Worm (Caenorhabditis elegans): ENCODE data around the gene unc-41.

The unc-41 gene

ce11 chrV:10019934-10020333 lies 43.9 kb upstream of the unc-41 start (continued):
- TF ChIP-seq jun-1 (tag; optimal IDR thresholded peaks at IDR 0.05) (no peak), egl-13 (tag; optimal IDR thresholded peaks at IDR 0.05) (no peak), fkh-8 (tag; optimal IDR thresholded peaks at IDR 0.05) (peak; percentile 52)

DNA sequence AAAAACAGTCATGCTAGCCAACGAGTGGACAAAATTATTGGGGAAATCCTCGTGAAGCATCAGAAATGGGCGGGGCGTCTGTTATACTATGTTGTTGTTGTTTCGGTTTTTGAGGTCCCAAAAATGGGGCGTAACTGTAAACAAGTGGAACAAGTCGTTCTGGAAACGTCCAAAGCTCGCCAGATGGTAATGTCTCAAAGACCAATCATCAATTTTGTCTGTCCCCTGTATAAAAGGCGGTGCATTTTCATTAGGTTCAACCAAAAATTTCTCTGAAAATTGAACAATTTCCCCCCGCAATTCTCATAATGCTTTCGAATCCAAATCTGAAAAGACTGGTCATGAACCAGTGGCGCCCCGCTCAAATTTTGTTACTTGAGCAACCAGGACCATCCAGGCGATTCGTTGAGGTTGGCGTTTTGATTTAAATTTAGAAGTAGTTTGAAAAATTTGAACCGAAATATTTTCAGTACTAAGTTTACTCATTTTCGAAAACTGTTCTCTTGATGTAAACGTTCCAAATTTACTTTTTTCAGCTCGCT lies 43.1 kb upstream of the unc-41 start:
- TF ChIP-seq nhr-20 (tag; optimal IDR thresholded peaks at IDR 0.05) (no peak), ama-1 (optimal IDR thresholded peaks at IDR 0.05) (no peak), lsy-2 (tag; optimal IDR thresholded peaks at IDR 0.05) (no peak), hpl-2 (GFP tag; optimal IDR thresholded peaks at IDR 0.05) (no peak), jun-1 (tag; optimal IDR thresholded peaks at IDR 0.05) (no peak), C16A3.4 (tag; optimal IDR thresholded peaks at IDR 0.05) (no peak), fkh-8 (tag; optimal IDR thresholded peaks at IDR 0.05) (no peak), sox-4 (tag; optimal IDR thresholded peaks at IDR 0.05) (no peak), skn-1 (tag; optimal IDR thresholded peaks at IDR 0.05) (no peak), ztf-11 (tag; optimal IDR thresholded peaks at IDR 0.05) (no peak), ceh-82 (tag; optimal IDR thresholded peaks at IDR 0.05) (no peak), dpl-1 (GFP tag; optimal IDR thresholded peaks at IDR 0.05) (no peak), pag-3 (tag; optimal IDR thresholded peaks at IDR 0.05; ENCODE audit: borderline replicate concordance, insufficient read depth) (no peak)

DNA sequence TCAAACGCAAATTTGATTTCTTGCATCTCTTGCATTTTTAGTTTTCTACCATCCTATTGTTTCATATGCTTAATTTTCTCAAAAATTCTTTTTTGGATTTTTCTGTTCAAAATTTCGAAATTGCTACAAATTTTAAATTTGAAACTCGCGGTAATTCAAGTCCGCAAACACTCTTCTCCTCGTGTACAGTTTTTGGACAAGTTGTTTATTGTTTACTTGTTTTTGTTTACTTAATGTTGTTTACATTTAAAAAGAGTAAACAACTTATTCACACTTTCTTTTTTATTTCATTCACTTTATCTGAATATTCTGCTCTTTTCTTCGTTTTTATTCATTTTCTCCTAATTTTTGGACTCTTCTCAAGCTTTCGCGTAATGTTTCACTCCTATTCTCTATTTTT lies 42.3 kb upstream of the unc-41 start:
- no peak for TF ChIP-seq egl-13 (tag; optimal IDR thresholded peaks at IDR 0.05)
- no peak for TF ChIP-seq unc-30 (tag; optimal IDR thresholded peaks at IDR 0.05)
- no peak for TF ChIP-seq ztf-11 (tag; optimal IDR thresholded peaks at IDR 0.05)
- TF ChIP-seq nhr-47 (tag; optimal IDR thresholded peaks at IDR 0.05): no peak
- TF ChIP-seq ces-1 (GFP tag; optimal IDR thresholded peaks at IDR 0.05): no peak

ce11 chrV:10012639-10013038 lies 36.6 kb upstream of the unc-41 start:
- TF ChIP-seq elt-3 (tag; optimal IDR thresholded peaks at IDR 0.05): peak in 5 of 6 experiments; percentile 71 to 98 (median 80)
- TF ChIP-seq elt-2 (tag; optimal IDR thresholded peaks at IDR 0.05): peak; percentile 42
- no peak for TF ChIP-seq isw-1 (GFP tag; IDR thresholded peaks at IDR 0.05)
- no peak for TF ChIP-seq unc-98 (GFP tag; IDR thresholded peaks at IDR 0.05)
- TF ChIP-seq lin-14 (GFP tag; optimal IDR thresholded peaks at IDR 0.05): peak; percentile 42
- TF ChIP-seq unc-130 (tag; optimal IDR thresholded peaks at IDR 0.05): no peak
- no peak for TF ChIP-seq mef-2 (tag; optimal IDR thresholded peaks at IDR 0.05)
- TF ChIP-seq pag-3 (tag; optimal IDR thresholded peaks at IDR 0.05; ENCODE audit: borderline replicate concordance, insufficient read depth): peak; percentile 41
- TF ChIP-seq skn-1 (tag; optimal IDR thresholded peaks at IDR 0.05): no peak
- TF ChIP-seq lin-35 (GFP tag; optimal IDR thresholded peaks at IDR 0.05): peak in 1 of 2 experiments; percentile 33
- TF ChIP-seq blmp-1 (tag; optimal IDR thresholded peaks at IDR 0.05): peak; percentile 65
- TF ChIP-seq C34B4.2 (tag; optimal IDR thresholded peaks at IDR 0.05): no peak
- no peak for TF ChIP-seq unc-30 (tag; optimal IDR thresholded peaks at IDR 0.05)
- TF ChIP-seq nhr-28 (tag; optimal IDR thresholded peaks at IDR 0.05): no peak
- TF ChIP-seq zag-1 (tag; optimal IDR thresholded peaks at IDR 0.05): no peak
- TF ChIP-seq efl-3 (GFP tag; optimal IDR thresholded peaks at IDR 0.05): no peak
- TF ChIP-seq mep-1 (tag; optimal IDR thresholded peaks at IDR 0.05): no peak

DNA sequence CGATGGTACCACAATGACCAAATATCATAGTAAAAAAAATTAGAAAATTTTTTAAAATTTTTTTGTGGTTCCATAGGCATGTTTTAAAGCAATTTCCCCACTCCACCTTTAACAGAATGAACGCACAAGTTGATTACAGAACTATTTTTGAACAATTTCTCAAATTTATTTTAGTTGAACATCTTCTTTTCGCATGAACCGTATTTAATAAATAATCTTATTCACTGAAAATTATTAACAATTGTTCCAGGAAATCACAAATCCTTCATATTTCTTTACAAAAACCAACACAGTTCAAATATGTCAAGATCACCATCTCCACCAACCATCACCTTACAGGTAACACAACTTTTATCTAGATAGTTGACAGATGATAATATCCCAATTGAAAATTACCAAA lies 35.6 kb upstream of the unc-41 start, which contains the start of gene lea-1:
Gene lea-1, plus strand, starts transcription at position 301 of the 400 bp plus-strand sequence.
- TF ChIP-seq isw-1 (GFP tag; IDR thresholded peaks at IDR 0.05) (no peak), aly-2 (tag; optimal IDR thresholded peaks at IDR 0.05) (no peak)

DNA sequence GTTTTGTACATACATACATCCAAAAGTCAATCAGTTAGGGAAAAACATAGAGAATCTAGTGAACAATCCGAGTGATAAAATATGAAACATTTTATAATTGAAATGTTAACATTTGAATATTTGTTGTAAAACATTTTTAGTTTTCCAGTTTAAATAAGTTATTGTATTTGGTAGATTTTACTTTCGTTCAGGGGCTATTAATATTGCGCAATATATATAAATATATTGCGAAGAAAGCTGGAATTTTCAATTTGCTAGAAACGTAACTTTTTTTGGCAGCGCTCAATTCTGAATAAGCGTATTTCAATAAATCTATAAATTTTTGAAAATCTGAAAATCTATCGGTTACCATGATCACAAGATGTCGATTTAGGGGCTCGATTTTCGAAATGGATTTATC lies 31.4 kb upstream of the unc-41 start:
- TF ChIP-seq aly-2 (tag; optimal IDR thresholded peaks at IDR 0.05) (no peak), unc-98 (GFP tag; IDR thresholded peaks at IDR 0.05) (no peak), nhr-77 (tag; optimal IDR thresholded peaks at IDR 0.05) (no peak), ztf-4 (tag; optimal IDR thresholded peaks at IDR 0.05) (no peak), ceh-90 (tag; optimal IDR thresholded peaks at IDR 0.05) (no peak), hlh-17 (GFP tag; optimal IDR thresholded peaks at IDR 0.05; ENCODE audit: borderline replicate concordance) (no peak), elt-2 (tag; optimal IDR thresholded peaks at IDR 0.05) (no peak), lin-35 (GFP tag; optimal IDR thresholded peaks at IDR 0.05) (no peak), C16A3.4 (tag; optimal IDR thresholded peaks at IDR 0.05) (no peak), pag-3 (tag; optimal IDR thresholded peaks at IDR 0.05; ENCODE audit: borderline replicate concordance, insufficient read depth) (no peak), dpl-1 (GFP tag; optimal IDR thresholded peaks at IDR 0.05) (no peak), nhr-11 (tag; optimal IDR thresholded peaks at IDR 0.05) (no peak)

All from whole organism, L1 larva.